Worm (Caenorhabditis elegans) whole organism, young adult: ENCODE results near the gene haf-2.

ENCODE experiments used
- B0336.3 ChIP-seq: fragments of 200-800 bp; sonication (Bioruptor generic); IDR thresholded peaks from 2 replicates; pipeline ENCODE4 v1.3.6; 2022; ENCODE audit warnings: missing genetic modification characterization, missing compliant biosample characterization
- F10E7.11 ChIP-seq: sonication (generic microtip); optimal IDR thresholded peaks from 2 replicates; lab custom pipeline; 2017; ENCODE audit warnings: mild to moderate bottlenecking, missing genetic modification characterization, moderate library complexity, missing compliant biosample characterization
- F33H1.4 ChIP-seq: fragments of 200-800 bp; sonication (Bioruptor generic); IDR thresholded peaks from 2 replicates; pipeline ENCODE4 v1.3.6; 2022; ENCODE audit warnings: missing genetic modification reagents, missing genetic modification characterization, missing compliant biosample characterization
- F55B11.4 ChIP-seq: sonication (generic microtip); optimal IDR thresholded peaks from 2 replicates; lab custom pipeline; 2016; ENCODE audit warnings: missing compliant biosample characterization, missing genetic modification characterization, borderline replicate concordance; ENCODE audit not compliant: insufficient read depth
- F57A8.1 ChIP-seq: fragments of 200-800 bp; sonication (Bioruptor generic); optimal IDR thresholded peaks from 2 replicates; lab custom pipeline; 2018; ENCODE audit warnings: mild to moderate bottlenecking, missing genetic modification characterization, moderate library complexity, missing compliant biosample characterization
- F57C9.4 ChIP-seq: sonication (generic microtip); optimal IDR thresholded peaks from 2 replicates; lab custom pipeline; 2017; ENCODE audit warnings: mild to moderate bottlenecking, missing genetic modification characterization, missing compliant biosample characterization
- K11D2.4 ChIP-seq: fragments of 200-800 bp; sonication (Bioruptor generic); IDR thresholded peaks from 2 replicates; pipeline ENCODE4 v1.3.6; 2022; ENCODE audit warnings: missing genetic modification reagents, missing genetic modification characterization, missing compliant biosample characterization
- akir-1 ChIP-seq: fragments of 200-800 bp; sonication (Bioruptor generic); optimal IDR thresholded peaks from 2 replicates; lab custom pipeline; 2018; ENCODE audit warnings: mild to moderate bottlenecking, missing genetic modification characterization, moderate library complexity, missing compliant biosample characterization
- ama-1 ChIP-seq, 3 experiments: fragments of 150-350 bp in 1 of 3; sonication (generic microtip) in 2 of 3; optimal IDR thresholded peaks; 2 replicates each; lab custom pipeline; 2014 to 2018; ENCODE audit warnings: missing biosample characterization in 2 of 3, missing genetic modification characterization in 2 of 3, missing genetic modification reagents in 2 of 3
- aptf-3 ChIP-seq: fragments of 200-800 bp; sonication (Bioruptor generic); IDR thresholded peaks from 2 replicates; pipeline ENCODE4 v1.3.6; 2022; ENCODE audit warnings: missing genetic modification characterization, missing compliant biosample characterization
- athp-1 ChIP-seq: sonication (generic microtip); optimal IDR thresholded peaks from 2 replicates; lab custom pipeline; 2017; ENCODE audit warnings: mild to moderate bottlenecking, missing genetic modification characterization, missing compliant biosample characterization
- attf-5 ChIP-seq: fragments of 200-800 bp; sonication (Bioruptor generic); optimal IDR thresholded peaks from 2 replicates; lab custom pipeline; 2018; ENCODE audit warnings: mild to moderate bottlenecking, missing genetic modification characterization, missing compliant biosample characterization
- attf-6 ChIP-seq: fragments of 200-800 bp; sonication (Bioruptor generic); IDR thresholded peaks from 2 replicates; pipeline ENCODE4 v1.3.6; 2022; ENCODE audit warnings: missing genetic modification reagents, missing genetic modification characterization, missing compliant biosample characterization
- bed-2 ChIP-seq: fragments of 200-800 bp; sonication (Bioruptor generic); IDR thresholded peaks from 2 replicates; pipeline ENCODE4 v1.3.6; 2022; ENCODE audit warnings: missing genetic modification reagents, missing genetic modification characterization, missing compliant biosample characterization
- cebp-1 ChIP-seq, 2 experiments: fragments of 200-800 bp in 1 of 2; sonication (Bioruptor generic) in 1 of 2; sonication (generic microtip) in 1 of 2; IDR thresholded peaks in 1 of 2; optimal IDR thresholded peaks in 1 of 2; 2 replicates each; pipeline versions ENCODE4 v1.3.6 to Lab custom; 2017 to 2022; ENCODE audit warnings: missing compliant biosample characterization in 2 of 2, missing genetic modification characterization in 2 of 2, mild to moderate bottlenecking in 1 of 2, missing genetic modification reagents in 1 of 2, moderate library complexity in 1 of 2
- ceh-27 ChIP-seq: fragments of 200-800 bp; sonication (Bioruptor generic); optimal IDR thresholded peaks from 2 replicates; lab custom pipeline; 2018; ENCODE audit warnings: mild to moderate bottlenecking, missing genetic modification characterization, moderate library complexity, missing compliant biosample characterization
- chd-7 ChIP-seq: sonication (generic microtip); optimal IDR thresholded peaks from 2 replicates; lab custom pipeline; 2016; ENCODE audit warnings: mild to moderate bottlenecking, missing genetic modification characterization, moderate library complexity, missing compliant biosample characterization
- dpl-1 ChIP-seq: fragments of 150-350 bp; optimal IDR thresholded peaks from 2 replicates; lab custom pipeline; 2014; ENCODE audit warnings: missing biosample characterization, missing genetic modification reagents, missing genetic modification characterization
- egl-18 ChIP-seq: fragments of 200-800 bp; sonication (Bioruptor generic); IDR thresholded peaks from 2 replicates; pipeline ENCODE4 v1.3.6; 2022; ENCODE audit warnings: missing genetic modification reagents, missing genetic modification characterization, missing compliant biosample characterization
- ekl-4 ChIP-seq: fragments of 200-800 bp; sonication (Bioruptor generic); IDR thresholded peaks from 2 replicates; pipeline ENCODE4 v1.3.6; 2022; ENCODE audit warnings: missing genetic modification reagents, missing genetic modification characterization, missing compliant biosample characterization
- ets-4 ChIP-seq: fragments of 200-800 bp; sonication (Bioruptor generic); optimal IDR thresholded peaks from 2 replicates; lab custom pipeline; 2018; ENCODE audit warnings: mild to moderate bottlenecking, missing genetic modification characterization, missing compliant biosample characterization
- fkh-3 ChIP-seq: sonication (generic microtip); optimal IDR thresholded peaks from 2 replicates; lab custom pipeline; 2016; ENCODE audit warnings: mild to moderate bottlenecking, missing genetic modification characterization, missing compliant biosample characterization
- hrde-1 ChIP-seq: sonication (generic microtip); optimal IDR thresholded peaks from 2 replicates; lab custom pipeline; 2016; ENCODE audit warnings: missing genetic modification characterization, mild to moderate bottlenecking, missing compliant biosample characterization, moderate library complexity, missing genotype, missing genetic modification reagents, borderline replicate concordance
- lag-1 ChIP-seq: fragments of 200-800 bp; sonication (Bioruptor generic); IDR thresholded peaks from 2 replicates; pipeline ENCODE4 v1.3.6; 2022; ENCODE audit warnings: missing genetic modification reagents, missing genetic modification characterization, missing compliant biosample characterization
- let-607 ChIP-seq, 2 experiments: fragments of 200-800 bp in 1 of 2; sonication (Bioruptor generic) in 1 of 2; sonication (generic microtip) in 1 of 2; optimal IDR thresholded peaks; 2 replicates each; lab custom pipeline; 2016 to 2018; ENCODE audit warnings: mild to moderate bottlenecking in 2 of 2, missing compliant biosample characterization in 2 of 2, missing genetic modification characterization in 2 of 2, moderate library complexity in 2 of 2, missing genotype in 1 of 2
- lin-35 ChIP-seq, 3 experiments: fragments of 150-350 bp in 2 of 3; sonication (generic microtip) in 1 of 3; optimal IDR thresholded peaks; 2 replicates each; lab custom pipeline; 2014 to 2018; ENCODE audit warnings: missing biosample characterization in 3 of 3, missing genetic modification characterization in 3 of 3, missing genetic modification reagents in 3 of 3
- lir-1 ChIP-seq: fragments of 200-800 bp; sonication (Bioruptor generic); conservative IDR thresholded peaks from 2 replicates; pipeline ENCODE4 v1.3.6; 2022; ENCODE audit warnings: missing genetic modification reagents, missing genetic modification characterization, missing compliant biosample characterization
- madf-3 ChIP-seq: fragments of 200-800 bp; sonication (Bioruptor generic); IDR thresholded peaks from 2 replicates; pipeline ENCODE4 v1.3.6; 2022; ENCODE audit warnings: missing genetic modification reagents, missing genetic modification characterization, missing compliant biosample characterization
- mcd-1 ChIP-seq: fragments of 200-800 bp; sonication (Bioruptor generic); IDR thresholded peaks from 2 replicates; pipeline ENCODE4 v1.3.6; 2022; ENCODE audit warnings: missing genetic modification reagents, missing genetic modification characterization, missing compliant biosample characterization
- nfya-1 ChIP-seq: sonication (generic microtip); optimal IDR thresholded peaks from 2 replicates; lab custom pipeline; 2017; ENCODE audit warnings: antibody characterized with exemption, missing compliant biosample characterization, missing genetic modification characterization, borderline replicate concordance; ENCODE audit not compliant: insufficient read depth
- nfya-2 ChIP-seq: fragments of 200-800 bp; sonication (Bioruptor generic); IDR thresholded peaks from 2 replicates; pipeline ENCODE4 v1.3.6; 2022; ENCODE audit warnings: missing genetic modification reagents, missing genetic modification characterization, missing compliant biosample characterization
- nfyb-1 ChIP-seq: fragments of 200-800 bp; sonication (Bioruptor generic); IDR thresholded peaks from 2 replicates; pipeline ENCODE4 v1.3.6; 2022; ENCODE audit warnings: missing genetic modification reagents, missing genetic modification characterization, missing compliant biosample characterization
- nhr-179 ChIP-seq: sonication (generic microtip); optimal IDR thresholded peaks from 2 replicates; lab custom pipeline; 2016; ENCODE audit warnings: mild to moderate bottlenecking, missing genetic modification characterization, missing compliant biosample characterization
- nhr-80 ChIP-seq: sonication (generic microtip); optimal IDR thresholded peaks from 2 replicates; lab custom pipeline; 2016; ENCODE audit warnings: missing genetic modification characterization, missing compliant biosample characterization
- pbrm-1 ChIP-seq: fragments of 200-800 bp; sonication (Bioruptor generic); IDR thresholded peaks from 2 replicates; pipeline ENCODE4 v1.3.6; 2022; ENCODE audit warnings: missing genetic modification reagents, missing genetic modification characterization, missing compliant biosample characterization
- pha-4 ChIP-seq: fragments of 150-350 bp; sonication (generic microtip); optimal IDR thresholded peaks from 2 replicates; lab custom pipeline; 2014; ENCODE audit warnings: missing biosample characterization, missing genetic modification reagents, missing genetic modification characterization
- rpc-1 ChIP-seq, 2 experiments: fragments of 150-350 bp in 1 of 2; sonication (generic microtip) in 1 of 2; optimal IDR thresholded peaks; 2 replicates each; lab custom pipeline; 2014 to 2018; ENCODE audit warnings: missing biosample characterization in 1 of 2, missing genetic modification characterization in 1 of 2, missing genetic modification reagents in 1 of 2, missing genotype in 1 of 2
- sdz-38 ChIP-seq: sonication (generic microtip); optimal IDR thresholded peaks from 2 replicates; lab custom pipeline; 2016; ENCODE audit warnings: missing genotype, missing genetic modification characterization, missing compliant biosample characterization
- unc-62 ChIP-seq: fragments of 150-350 bp; optimal IDR thresholded peaks from 2 replicates; lab custom pipeline; 2014; ENCODE audit warnings: missing biosample characterization, missing genetic modification reagents, missing genetic modification characterization
- xnd-1 ChIP-seq: sonication (generic microtip); optimal IDR thresholded peaks from 2 replicates; lab custom pipeline; 2016; ENCODE audit warnings: missing genotype, missing genetic modification reagents, missing genetic modification characterization, missing compliant biosample characterization
- zim-3 ChIP-seq: sonication (generic microtip); optimal IDR thresholded peaks from 2 replicates; lab custom pipeline; 2017; ENCODE audit warnings: mild to moderate bottlenecking, missing genetic modification characterization, moderate library complexity, missing compliant biosample characterization
- ztf-22 ChIP-seq: fragments of 200-800 bp; sonication (Bioruptor generic); optimal IDR thresholded peaks from 2 replicates; lab custom pipeline; 2018; ENCODE audit warnings: mild to moderate bottlenecking, missing genetic modification characterization, moderate library complexity, missing compliant biosample characterization
- ztf-28 ChIP-seq: fragments of 200-800 bp; sonication (Bioruptor generic); IDR thresholded peaks from 2 replicates; pipeline ENCODE4 v1.3.6; 2022; ENCODE audit warnings: missing genetic modification reagents, missing genetic modification characterization, missing compliant biosample characterization

Gene haf-2

ce11 chrII:7319471-7319870 is 36.8 kb downstream of the haf-2 start (continued):
- TF ChIP-seq F55B11.4 (tag; lab: Kevin White, UChicago) (no peak), zim-3 (peak; percentile 86), fkh-3 (tag; lab: Kevin White, UChicago) (peak; percentile 73), nfya-2 (0 out of 2 replicates have a peak, but pooled peaks have one; percentile 38), lir-1 (GFP tag; lab: Robert Waterston, UW) (no peak), dpl-1 (no peak), pbrm-1 (GFP tag; lab: Robert Waterston, UW) (peak; percentile 58; the same call in 1 of the 2 replicates), lin-35 (GFP tag; optimal IDR thresholded peaks at IDR 0.05; lab: Kevin White, UChicago) (peak in 1 of 3 experiments; percentile 14), athp-1 (peak; percentile 62), pha-4 (tag; lab: Kevin White, UChicago) (no peak), ekl-4 (GFP tag; lab: Robert Waterston, UW) (no peak), unc-62 (GFP tag; lab: Kevin White, UChicago) (no peak), attf-5 (peak; percentile 42), ztf-28 (GFP tag; lab: Robert Waterston, UW) (no peak), ceh-27 (GFP tag; lab: Kevin White, UChicago) (no peak), ztf-22 (GFP tag; lab: Kevin White, UChicago) (no peak), mcd-1 (GFP tag; lab: Robert Waterston, UW) (no peak), B0336.3 (GFP tag; lab: Robert Waterston, UW) (0 out of 2 replicates have a peak, but pooled peaks have one; percentile 23), F10E7.11 (peak; percentile 74), nhr-179 (tag; lab: Kevin White, UChicago) (no peak), akir-1 (GFP tag; lab: Kevin White, UChicago) (no peak), aptf-3 (GFP tag; lab: Robert Waterston, UW) (0 out of 2 replicates have a peak, but pooled peaks have one; percentile 82), rpc-1 (optimal IDR thresholded peaks at IDR 0.05; lab: Kevin White, UChicago) (no peak), rpc-1 (tag; optimal IDR thresholded peaks at IDR 0.05; lab: Kevin White, UChicago) (no peak), ets-4 (GFP tag; lab: Kevin White, UChicago) (no peak), cebp-1 (GFP tag; IDR thresholded peaks at IDR 0.05; lab: Robert Waterston, UW) (peak; percentile 48; the same call in 1 of the 2 replicates), cebp-1 (tag; optimal IDR thresholded peaks at IDR 0.05; lab: Kevin White, UChicago) (peak; percentile 73), K11D2.4 (GFP tag; lab: Robert Waterston, UW) (peak; percentile 71), let-607 (tag; optimal IDR thresholded peaks at IDR 0.05; lab: Kevin White, UChicago) (no peak), lag-1 (no peak), nhr-80 (tag; lab: Kevin White, UChicago) (no peak), F57C9.4 (tag; lab: Kevin White, UChicago) (peak; percentile 19), attf-6 (GFP tag; lab: Robert Waterston, UW) (no peak), sdz-38 (tag; lab: Kevin White, UChicago) (no peak), xnd-1 (no peak), madf-3 (0 out of 2 replicates have a peak, but pooled peaks have one; percentile 19), ama-1 (optimal IDR thresholded peaks at IDR 0.05; lab: Kevin White, UChicago) (no peak), ama-1 (GFP tag; optimal IDR thresholded peaks at IDR 0.05; lab: Kevin White, UChicago) (peak in 1 of 2 experiments; percentile 25), egl-18 (no peak), hrde-1 (tag; lab: Kevin White, UChicago) (no peak), F33H1.4 (GFP tag; lab: Robert Waterston, UW) (no peak), F57A8.1 (no peak), chd-7 (peak; percentile 78), nfyb-1 (GFP tag; lab: Robert Waterston, UW) (peak; percentile 51; the same call in 1 of the 2 replicates), bed-2 (GFP tag; lab: Robert Waterston, UW) (no peak), nfya-1 (tag; lab: Kevin White, UChicago) (no peak)
